Fruit fly (Drosophila melanogaster) whole organism, embryonic: ENCODE measurements around the gene CG18171.

ENCODE experiments used
- Abd-B ChIP-seq: fragments of 200-800 bp; sonication (Bioruptor generic); optimal IDR thresholded peaks from 2 replicates; lab custom pipeline; 2018; ENCODE audit warnings: missing biosample characterization, mild to moderate bottlenecking, missing genetic modification characterization, moderate library complexity
- Blimp-1 ChIP-seq: fragments of 200-800 bp; sonication (Bioruptor generic); optimal IDR thresholded peaks from 3 replicates; lab custom pipeline; 2018; ENCODE audit warnings: missing biosample characterization, missing genetic modification characterization, mild to moderate bottlenecking, moderate library complexity, missing genetic modification reagents
- BtbVII ChIP-seq: fragments of 200-800 bp; sonication (Bioruptor generic); optimal IDR thresholded peaks from 3 replicates; lab custom pipeline; 2017; ENCODE audit warnings: missing biosample characterization, mild to moderate bottlenecking, missing genetic modification characterization
- CG11247 ChIP-seq: fragments of 200-800 bp; sonication (Bioruptor generic); IDR thresholded peaks from 2 replicates; pipeline ENCODE4 v1.3.6; 2022; ENCODE audit warnings: missing biosample characterization, missing genetic modification characterization
- CG12659 ChIP-seq: fragments of 200-800 bp; sonication (Bioruptor generic); optimal IDR thresholded peaks from 3 replicates; lab custom pipeline; 2017; ENCODE audit warnings: mild to moderate bottlenecking, missing biosample characterization, missing genetic modification reagents, missing genetic modification characterization
- CG14860 ChIP-seq: fragments of 200-800 bp; sonication (Bioruptor generic); IDR thresholded peaks from 3 replicates; pipeline ENCODE4 v1.3.6; 2022; ENCODE audit warnings: missing biosample characterization, missing genetic modification characterization; ENCODE audit not compliant: partially characterized antibody
- CG15479 ChIP-seq: fragments of 200-800 bp; sonication (Bioruptor generic); optimal IDR thresholded peaks from 3 replicates; lab custom pipeline; 2019; ENCODE audit warnings: missing biosample characterization, mild to moderate bottlenecking, missing genetic modification characterization, moderate library complexity
- CG15696 ChIP-seq: fragments of 200-800 bp; sonication (Bioruptor generic); optimal IDR thresholded peaks from 2 replicates; lab custom pipeline; 2019; ENCODE audit warnings: missing biosample characterization, mild to moderate bottlenecking, missing genetic modification characterization, moderate library complexity
- CG17385 ChIP-seq: fragments of 200-800 bp; sonication (Bioruptor generic); optimal IDR thresholded peaks from 3 replicates; lab custom pipeline; 2018; ENCODE audit warnings: missing biosample characterization, mild to moderate bottlenecking, missing genetic modification characterization
- CG3847 ChIP-seq: fragments of 200-800 bp; sonication (Bioruptor generic); IDR thresholded peaks from 2 replicates; pipeline ENCODE4 v1.3.6; 2022; ENCODE audit warnings: missing biosample characterization, missing genetic modification characterization
- CG4328 ChIP-seq: fragments of 200-800 bp; sonication (Bioruptor generic); optimal IDR thresholded peaks from 3 replicates; lab custom pipeline; 2017; ENCODE audit warnings: missing biosample characterization, missing genetic modification reagents, missing genetic modification characterization
- CG5180 ChIP-seq: fragments of 200-800 bp; sonication (Bioruptor generic); optimal IDR thresholded peaks from 3 replicates; lab custom pipeline; 2017; ENCODE audit warnings: missing biosample characterization, missing genetic modification characterization, mild to moderate bottlenecking, moderate library complexity, missing genetic modification reagents
- CG7745 ChIP-seq: fragments of 200-800 bp; sonication (Bioruptor generic); optimal IDR thresholded peaks from 2 replicates; lab custom pipeline; 2018; ENCODE audit warnings: missing biosample characterization, mild to moderate bottlenecking, missing genetic modification characterization, moderate library complexity
- CG8089 ChIP-seq: fragments of 200-800 bp; sonication (Bioruptor generic); optimal IDR thresholded peaks from 3 replicates; lab custom pipeline; 2016; ENCODE audit warnings: missing biosample characterization, missing genetic modification characterization
- CG8281 ChIP-seq: fragments of 200-800 bp; sonication (Bioruptor generic); optimal IDR thresholded peaks from 2 replicates; lab custom pipeline; 2018; ENCODE audit warnings: missing biosample characterization, mild to moderate bottlenecking, missing genetic modification characterization, moderate library complexity
- CG8765 ChIP-seq: fragments of 200-800 bp; sonication (Bioruptor generic); IDR thresholded peaks from 2 replicates; pipeline ENCODE4 v1.3.6; 2022; ENCODE audit warnings: missing biosample characterization, missing genetic modification characterization
- CG9876 ChIP-seq: fragments of 200-800 bp; sonication (Bioruptor generic); optimal IDR thresholded peaks from 2 replicates; lab custom pipeline; 2016; ENCODE audit warnings: missing biosample characterization, missing genetic modification characterization
- CG9932 ChIP-seq: fragments of 200-800 bp; sonication (Bioruptor generic); IDR thresholded peaks from 2 replicates; pipeline ENCODE4 v1.3.6; 2022; ENCODE audit warnings: missing biosample characterization, missing genetic modification characterization
- Dbx ChIP-seq: fragments of 200-800 bp; sonication (Bioruptor generic); IDR thresholded peaks from 3 replicates; pipeline ENCODE4 v1.3.6; 2022; ENCODE audit warnings: missing biosample characterization, missing genetic modification characterization
- Dll ChIP-seq: fragments of 200-800 bp; sonication (Bioruptor generic); IDR thresholded peaks from 4 replicates; pipeline ENCODE4 v1.3.6; 2022; ENCODE audit warnings: missing biosample characterization, missing genetic modification characterization; ENCODE audit not compliant: partially characterized antibody
- Ets97D ChIP-seq: fragments of 200-800 bp; sonication (Bioruptor generic); optimal IDR thresholded peaks from 3 replicates; lab custom pipeline; 2016; ENCODE audit warnings: missing biosample characterization, missing genetic modification characterization
- Fer2 ChIP-seq: fragments of 200-800 bp; sonication (Bioruptor generic); optimal IDR thresholded peaks from 2 replicates; lab custom pipeline; 2018; ENCODE audit warnings: missing biosample characterization, mild to moderate bottlenecking, missing genetic modification characterization, moderate library complexity
- HLH4C ChIP-seq: fragments of 200-800 bp; sonication (Bioruptor generic); IDR thresholded peaks from 3 replicates; pipeline ENCODE4 v1.3.6; 2022; ENCODE audit warnings: missing biosample characterization, missing genetic modification characterization; ENCODE audit not compliant: partially characterized antibody
- HmgD ChIP-seq: fragments of 200-800 bp; sonication (Bioruptor generic); optimal IDR thresholded peaks from 3 replicates; lab custom pipeline; 2016; ENCODE audit warnings: missing biosample characterization, missing genetic modification characterization
- Kr ChIP-seq: fragments of 200-800 bp; sonication (Bioruptor generic); optimal IDR thresholded peaks from 2 replicates; lab custom pipeline; 2017; ENCODE audit warnings: missing biosample characterization, mild to moderate bottlenecking, missing genetic modification characterization
- TFAM ChIP-seq: fragments of 200-800 bp; sonication (Bioruptor generic); optimal IDR thresholded peaks from 2 replicates; lab custom pipeline; 2017; ENCODE audit warnings: missing biosample characterization, missing genetic modification characterization, inconsistent platforms
- Taf1 ChIP-seq: fragments of 200-800 bp; sonication (Bioruptor generic); IDR thresholded peaks from 2 replicates; pipeline ENCODE4 v1.3.6; 2022; ENCODE audit warnings: missing biosample characterization, missing genetic modification characterization
- Xrp1 ChIP-seq: fragments of 200-800 bp; sonication (Bioruptor generic); IDR thresholded peaks from 2 replicates; pipeline ENCODE4 v1.3.6; 2022; ENCODE audit warnings: missing biosample characterization, missing genetic modification characterization
- al ChIP-seq: fragments of 200-800 bp; sonication (Bioruptor generic); IDR thresholded peaks from 2 replicates; pipeline ENCODE4 v1.3.6; 2022; ENCODE audit warnings: missing biosample characterization, missing genetic modification characterization
- ase ChIP-seq: fragments of 200-800 bp; sonication (Bioruptor generic); IDR thresholded peaks from 3 replicates; pipeline ENCODE4 v1.3.6; 2022; ENCODE audit warnings: missing biosample characterization, missing genetic modification characterization
- ash1 ChIP-seq: fragments of 200-800 bp; sonication (Bioruptor generic); optimal IDR thresholded peaks from 2 replicates; lab custom pipeline; 2018; ENCODE audit warnings: missing biosample characterization, mild to moderate bottlenecking, missing genetic modification characterization
- cas ChIP-seq: fragments of 200-800 bp; sonication (Bioruptor generic); IDR thresholded peaks from 2 replicates; pipeline ENCODE4 v1.3.6; 2022; ENCODE audit warnings: missing biosample characterization, missing genetic modification characterization
- chif ChIP-seq, 2 experiments: fragments of 200-800 bp; sonication (Bioruptor generic); optimal IDR thresholded peaks; 3 replicates each; lab custom pipeline; 2016; ENCODE audit warnings: missing biosample characterization in 2 of 2, missing genetic modification characterization in 2 of 2
- crp ChIP-seq, 2 experiments: fragments of 200-800 bp; sonication (Bioruptor generic); optimal IDR thresholded peaks; 2 replicates in 1 of 2; 3 replicates in 1 of 2; lab custom pipeline; 2017; ENCODE audit warnings: missing biosample characterization in 2 of 2, missing genetic modification characterization in 2 of 2, mild to moderate bottlenecking in 1 of 2, moderate library complexity in 1 of 2
- dpn ChIP-seq, 2 experiments: fragments of 200-800 bp; sonication (Bioruptor generic); optimal IDR thresholded peaks; 3 replicates each; lab custom pipeline; 2016; ENCODE audit warnings: missing biosample characterization in 2 of 2, missing genetic modification characterization in 2 of 2
- en ChIP-seq: fragments of 200-800 bp; sonication (Bioruptor generic); optimal IDR thresholded peaks from 2 replicates; lab custom pipeline; 2016; ENCODE audit warnings: missing biosample characterization, missing genetic modification characterization
- grau ChIP-seq: fragments of 200-800 bp; optimal IDR thresholded peaks from 3 replicates; lab custom pipeline; 2019; ENCODE audit warnings: missing biosample characterization, mild to moderate bottlenecking, missing genetic modification characterization, moderate library complexity
- her ChIP-seq: fragments of 200-800 bp; sonication (Bioruptor generic); optimal IDR thresholded peaks from 2 replicates; lab custom pipeline; 2016; ENCODE audit warnings: missing biosample characterization, missing genetic modification characterization
- insv ChIP-seq, 2 experiments: fragments of 200-800 bp; sonication (Bioruptor generic); optimal IDR thresholded peaks; 3 replicates each; lab custom pipeline; 2016 to 2018; ENCODE audit warnings: missing biosample characterization in 2 of 2, missing genetic modification characterization in 2 of 2
- mam ChIP-seq: fragments of 200-800 bp; sonication (Bioruptor generic); optimal IDR thresholded peaks from 3 replicates; lab custom pipeline; 2016; ENCODE audit warnings: missing biosample characterization, missing genetic modification characterization
- nau ChIP-seq: fragments of 200-800 bp; sonication (Bioruptor generic); optimal IDR thresholded peaks from 3 replicates; lab custom pipeline; 2017; ENCODE audit warnings: missing biosample characterization, mild to moderate bottlenecking, missing genetic modification characterization, missing genetic modification reagents
- odd ChIP-seq: fragments of 200-800 bp; sonication (Bioruptor generic); optimal IDR thresholded peaks from 2 replicates; lab custom pipeline; 2017; ENCODE audit warnings: missing biosample characterization, mild to moderate bottlenecking, missing genetic modification characterization
- onecut ChIP-seq: fragments of 200-800 bp; sonication (Bioruptor generic); IDR thresholded peaks from 2 replicates; pipeline ENCODE4 v1.3.6; 2022; ENCODE audit warnings: missing biosample characterization, missing genetic modification characterization
- otp ChIP-seq: fragments of 200-800 bp; sonication (Bioruptor generic); IDR thresholded peaks from 3 replicates; pipeline ENCODE4, ENCODE4 v1.3.6; 2022; ENCODE audit warnings: missing biosample characterization, missing genetic modification characterization
- pho ChIP-seq: fragments of 200-800 bp; sonication (Bioruptor generic); optimal IDR thresholded peaks from 2 replicates; lab custom pipeline; 2016; ENCODE audit warnings: missing biosample characterization, missing genetic modification characterization
- pzg ChIP-seq: fragments of 200-800 bp; sonication (Bioruptor generic); optimal IDR thresholded peaks from 3 replicates; lab custom pipeline; 2018; ENCODE audit warnings: missing biosample characterization, mild to moderate bottlenecking, missing genetic modification characterization, moderate library complexity
- sug ChIP-seq: fragments of 200-800 bp; optimal IDR thresholded peaks from 2 replicates; lab custom pipeline; 2019; ENCODE audit warnings: missing biosample characterization, mild to moderate bottlenecking, missing genetic modification characterization, moderate library complexity
- zfh2 ChIP-seq: fragments of 200-800 bp; sonication (Bioruptor generic); optimal IDR thresholded peaks from 2 replicates; lab custom pipeline; 2016; ENCODE audit warnings: missing biosample characterization, missing genetic modification characterization

The CG18171 gene

dm6 chr3L:1746338-1747199 is 23.6 kb upstream of the CG18171 start, which contains the start of gene CG13921 (continued):
- TF ChIP-seq CG8765 (GFP tag; lab: Robert Waterston, UW) (peak; percentile 99), ase (GFP tag; lab: Robert Waterston, UW) (peak; percentile 98), HLH4C (no peak), CG17385 (GFP tag; lab: Kevin White, UChicago) (peak; percentile 94), onecut (GFP tag; lab: Robert Waterston, UW) (peak; percentile 99), CG8281 (tag; lab: Kevin White, UChicago) (peak; percentile 93), CG9876 (GFP tag; lab: Kevin White, UChicago) (peak; percentile 97), CG15696 (tag; lab: Kevin White, UChicago) (peak; percentile 100), CG14860 (GFP tag; lab: Robert Waterston, UW) (no peak), TFAM (GFP tag; lab: Kevin White, UChicago) (peak; percentile 97), CG11247 (GFP tag; lab: Robert Waterston, UW) (peak; percentile 98), Dbx (GFP tag; lab: Robert Waterston, UW) (peak; percentile 99), HmgD (GFP tag; lab: Kevin White, UChicago) (peak; percentile 96), grau (peak; percentile 97), Kr (GFP tag; lab: Kevin White, UChicago) (peak; percentile 95), Xrp1 (GFP tag; lab: Robert Waterston, UW) (peak; percentile 100), Blimp-1 (GFP tag; lab: Kevin White, UChicago) (peak; percentile 98), en (GFP tag; lab: Kevin White, UChicago) (peak; percentile 99), CG5180 (GFP tag; lab: Kevin White, UChicago) (peak; percentile 100), cas (peak; percentile 97), Abd-B (GFP tag; lab: Kevin White, UChicago) (peak; percentile 98), nau (GFP tag; lab: Kevin White, UChicago) (no peak), CG9932 (GFP tag; lab: Robert Waterston, UW) (peak; percentile 99), CG7745 (peak; percentile 92), odd (GFP tag; lab: Kevin White, UChicago) (peak; percentile 97), pzg (GFP tag; lab: Kevin White, UChicago) (peak; percentile 31), al (peak; percentile 99), dpn (GFP tag; optimal IDR thresholded peaks at IDR 0.05; lab: Kevin White, UChicago) (peak; percentile 99), Dll (GFP tag; lab: Robert Waterston, UW) (no peak), Taf1 (GFP tag; lab: Robert Waterston, UW) (peak; percentile 98), Ets97D (GFP tag; lab: Kevin White, UChicago) (peak; percentile 95), CG15479 (peak; percentile 98), pho (GFP tag; lab: Kevin White, UChicago) (peak; percentile 97), her (peak; percentile 97), sug (tag; lab: Kevin White, UChicago) (peak; percentile 93), Fer2 (tag; lab: Kevin White, UChicago) (peak; percentile 95), insv (GFP tag; optimal IDR thresholded peaks at IDR 0.05; lab: Kevin White, UChicago) (peak; percentile 69 to 76), CG12659 (GFP tag; lab: Kevin White, UChicago) (peak; percentile 98), ash1 (GFP tag; lab: Kevin White, UChicago) (peak; percentile 88), BtbVII (peak; percentile 97), chif (GFP tag; optimal IDR thresholded peaks at IDR 0.05; lab: Kevin White, UChicago) (peak; percentile 99 to 100), otp (GFP tag; lab: Robert Waterston, UW) (peak; percentile 100), crp (GFP tag; optimal IDR thresholded peaks at IDR 0.05; lab: Kevin White, UChicago) (peak in 1 of 2 experiments; percentile 76), CG3847 (GFP tag; lab: Robert Waterston, UW) (peak; percentile 99), mam (peak; percentile 99), CG8089 (peak; percentile 99), zfh2 (GFP tag; lab: Kevin White, UChicago) (peak; percentile 97), CG4328 (GFP tag; lab: Kevin White, UChicago) (peak; percentile 95)
